Fruit fly (Drosophila melanogaster): Measurements from ENCODE around the gene OS9.

DNA sequence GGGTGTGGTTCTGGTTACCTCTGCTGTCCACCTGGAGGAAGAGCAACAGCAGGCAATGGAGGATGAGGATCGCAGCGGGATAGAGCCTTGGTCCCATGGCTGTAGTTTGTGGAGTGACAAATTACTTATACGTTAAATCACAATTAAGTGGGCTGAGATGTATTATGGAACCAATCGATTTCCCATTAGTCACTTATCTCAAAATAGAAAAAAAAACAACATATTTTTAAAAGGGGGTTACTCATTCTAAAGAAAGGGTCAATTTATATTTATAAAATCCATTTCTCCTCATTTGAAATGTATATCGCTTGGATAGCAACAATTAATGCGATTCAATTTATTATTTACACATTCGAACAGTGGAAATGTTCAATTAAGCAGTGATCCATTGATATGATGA is 5.4 kb downstream of the OS9 start, which contains the start of gene CG34051:
- TF ChIP-seq CG8478 (optimal IDR thresholded peaks at IDR 0.05) (no peak), CTCF (optimal IDR thresholded peaks at IDR 0.05) (no peak)
